Worm (Caenorhabditis elegans) whole organism, L2 larva: ENCODE results near the gene F20A1.6.

ENCODE experiments used
- F13H6.1 ChIP-seq: sonication (generic microtip); optimal IDR thresholded peaks from 2 replicates; lab custom pipeline; 2016; ENCODE audit warnings: missing genetic modification characterization, missing compliant biosample characterization
- R02D3.7 ChIP-seq: fragments of 150-350 bp; optimal IDR thresholded peaks from 2 replicates; lab custom pipeline; 2014; ENCODE audit warnings: missing biosample characterization, missing genetic modification characterization
- ZK546.5 ChIP-seq: sonication (generic microtip); optimal IDR thresholded peaks from 2 replicates; lab custom pipeline; 2017; ENCODE audit warnings: missing biosample characterization, missing genetic modification characterization
- alr-1 ChIP-seq: fragments of 150-350 bp; optimal IDR thresholded peaks from 2 replicates; lab custom pipeline; 2014; ENCODE audit warnings: missing biosample characterization, missing genetic modification characterization
- aly-2 ChIP-seq: fragments of 150-350 bp; optimal IDR thresholded peaks from 2 replicates; lab custom pipeline; 2014; ENCODE audit warnings: missing biosample characterization, missing genetic modification characterization
- blmp-1 ChIP-seq: sonication (generic microtip); optimal IDR thresholded peaks from 2 replicates; lab custom pipeline; 2017; ENCODE audit warnings: missing genetic modification characterization, mild to moderate bottlenecking, missing compliant biosample characterization, antibody characterized with exemption, moderate library complexity; ENCODE audit not compliant: insufficient read depth
- crh-2 ChIP-seq: sonication (generic microtip); optimal IDR thresholded peaks from 2 replicates; lab custom pipeline; 2017; ENCODE audit warnings: missing biosample characterization, missing genetic modification characterization
- dmd-4 ChIP-seq: sonication (generic microtip); optimal IDR thresholded peaks from 2 replicates; lab custom pipeline; 2017; ENCODE audit warnings: missing biosample characterization, missing genetic modification characterization
- egl-27 ChIP-seq: sonication (generic microtip); optimal IDR thresholded peaks from 3 replicates; lab custom pipeline; 2017; ENCODE audit warnings: missing biosample characterization, missing genetic modification reagents, missing genetic modification characterization
- elt-1 ChIP-seq: fragments of 150-350 bp; optimal IDR thresholded peaks from 2 replicates; lab custom pipeline; 2014; ENCODE audit warnings: missing biosample characterization, missing genetic modification characterization
- fos-1 ChIP-seq: fragments of 150-350 bp; optimal IDR thresholded peaks from 2 replicates; lab custom pipeline; 2014; ENCODE audit warnings: missing biosample characterization, missing genetic modification characterization
- gmeb-1 ChIP-seq: fragments of 150-350 bp; optimal IDR thresholded peaks from 2 replicates; lab custom pipeline; 2014; ENCODE audit warnings: missing biosample characterization, missing genetic modification characterization
- lin-11 ChIP-seq: fragments of 150-350 bp; sonication (generic microtip); optimal IDR thresholded peaks from 2 replicates; lab custom pipeline; 2014; ENCODE audit warnings: missing biosample characterization, missing genetic modification characterization, inconsistent platforms, mixed read lengths
- lin-13 ChIP-seq: fragments of 150-350 bp; optimal IDR thresholded peaks from 2 replicates; lab custom pipeline; 2014; ENCODE audit warnings: missing biosample characterization, missing genetic modification reagents, missing genetic modification characterization
- lsy-2 ChIP-seq, 2 experiments: fragments of 150-350 bp in 1 of 2; sonication (generic microtip) in 1 of 2; optimal IDR thresholded peaks; 2 replicates each; lab custom pipeline; 2014 to 2017; ENCODE audit warnings: missing biosample characterization in 2 of 2, missing genetic modification characterization in 2 of 2
- mab-5 ChIP-seq: fragments of 150-350 bp; optimal IDR thresholded peaks from 2 replicates; lab custom pipeline; 2014; ENCODE audit warnings: missing biosample characterization, missing genetic modification characterization
- mbf-1 ChIP-seq: sonication (generic microtip); optimal IDR thresholded peaks from 2 replicates; lab custom pipeline; 2017; ENCODE audit warnings: missing biosample characterization, missing genetic modification characterization
- nhr-11 ChIP-seq: fragments of 150-350 bp; optimal IDR thresholded peaks from 2 replicates; lab custom pipeline; 2014; ENCODE audit warnings: missing biosample characterization, missing genetic modification characterization
- nhr-12 ChIP-seq: fragments of 150-350 bp; optimal IDR thresholded peaks from 2 replicates; lab custom pipeline; 2014; ENCODE audit warnings: missing biosample characterization, missing genetic modification characterization
- nhr-129 ChIP-seq: fragments of 150-350 bp; optimal IDR thresholded peaks from 2 replicates; lab custom pipeline; 2014; ENCODE audit warnings: missing biosample characterization, missing genetic modification characterization
- nhr-21 ChIP-seq: fragments of 150-350 bp; optimal IDR thresholded peaks from 2 replicates; lab custom pipeline; 2014; ENCODE audit warnings: missing biosample characterization, missing genetic modification characterization
- nhr-23 ChIP-seq: fragments of 150-350 bp; optimal IDR thresholded peaks from 2 replicates; lab custom pipeline; 2014; ENCODE audit warnings: missing biosample characterization, missing genetic modification reagents, missing genetic modification characterization
- nhr-237 ChIP-seq: fragments of 150-350 bp; optimal IDR thresholded peaks from 2 replicates; lab custom pipeline; 2014; ENCODE audit warnings: missing biosample characterization, missing genetic modification characterization
- nhr-25 ChIP-seq: fragments of 150-350 bp; sonication (generic microtip); optimal IDR thresholded peaks from 3 replicates; lab custom pipeline; 2014; ENCODE audit warnings: missing biosample characterization, missing genetic modification characterization
- nhr-6 ChIP-seq: fragments of 150-350 bp; optimal IDR thresholded peaks from 2 replicates; lab custom pipeline; 2014; ENCODE audit warnings: missing biosample characterization, missing genetic modification characterization
- peb-1 ChIP-seq: fragments of 150-350 bp; optimal IDR thresholded peaks from 2 replicates; lab custom pipeline; 2014; ENCODE audit warnings: missing biosample characterization, missing genetic modification characterization
- sem-4 ChIP-seq: fragments of 150-350 bp; optimal IDR thresholded peaks from 2 replicates; lab custom pipeline; 2014; ENCODE audit warnings: missing biosample characterization, missing genetic modification reagents, missing genetic modification characterization
- skn-1 ChIP-seq: sonication (generic microtip); optimal IDR thresholded peaks from 2 replicates; lab custom pipeline; 2017; ENCODE audit warnings: missing biosample characterization, missing genetic modification characterization
- sma-3 ChIP-seq: sonication (generic microtip); optimal IDR thresholded peaks from 2 replicates; lab custom pipeline; 2016; ENCODE audit warnings: missing genetic modification reagents, missing genetic modification characterization, missing compliant biosample characterization
- sma-9 ChIP-seq, 2 experiments: fragments of 150-350 bp in 1 of 2; sonication (generic microtip) in 1 of 2; optimal IDR thresholded peaks; 2 replicates each; lab custom pipeline; 2014 to 2016; ENCODE audit warnings: missing genetic modification characterization in 2 of 2, mild to moderate bottlenecking in 1 of 2, missing biosample characterization in 1 of 2, missing compliant biosample characterization in 1 of 2, missing genetic modification reagents in 1 of 2, moderate library complexity in 1 of 2
- snpc-4 ChIP-seq: fragments of 150-350 bp; optimal IDR thresholded peaks from 2 replicates; lab custom pipeline; 2014; ENCODE audit warnings: missing biosample characterization, missing genetic modification characterization
- unc-39 ChIP-seq: fragments of 150-350 bp; optimal IDR thresholded peaks from 2 replicates; lab custom pipeline; 2014; ENCODE audit warnings: missing biosample characterization, missing genetic modification characterization
- unc-62 ChIP-seq: fragments of 150-350 bp; optimal IDR thresholded peaks from 2 replicates; lab custom pipeline; 2014; ENCODE audit warnings: missing biosample characterization, missing genetic modification reagents, missing genetic modification characterization
- zag-1 ChIP-seq: fragments of 150-350 bp; optimal IDR thresholded peaks from 2 replicates; lab custom pipeline; 2014; ENCODE audit warnings: missing biosample characterization, missing genetic modification characterization
- ztf-1 ChIP-seq: fragments of 200-800 bp; sonication (Bioruptor generic); conservative IDR thresholded peaks from 2 replicates; pipeline ENCODE4 v1.3.6; 2022; ENCODE audit warnings: missing genetic modification characterization, missing compliant biosample characterization
- ztf-4 ChIP-seq: fragments of 150-350 bp; optimal IDR thresholded peaks from 2 replicates; lab custom pipeline; 2014; ENCODE audit warnings: missing biosample characterization, missing genetic modification characterization

Gene F20A1.6

DNA sequence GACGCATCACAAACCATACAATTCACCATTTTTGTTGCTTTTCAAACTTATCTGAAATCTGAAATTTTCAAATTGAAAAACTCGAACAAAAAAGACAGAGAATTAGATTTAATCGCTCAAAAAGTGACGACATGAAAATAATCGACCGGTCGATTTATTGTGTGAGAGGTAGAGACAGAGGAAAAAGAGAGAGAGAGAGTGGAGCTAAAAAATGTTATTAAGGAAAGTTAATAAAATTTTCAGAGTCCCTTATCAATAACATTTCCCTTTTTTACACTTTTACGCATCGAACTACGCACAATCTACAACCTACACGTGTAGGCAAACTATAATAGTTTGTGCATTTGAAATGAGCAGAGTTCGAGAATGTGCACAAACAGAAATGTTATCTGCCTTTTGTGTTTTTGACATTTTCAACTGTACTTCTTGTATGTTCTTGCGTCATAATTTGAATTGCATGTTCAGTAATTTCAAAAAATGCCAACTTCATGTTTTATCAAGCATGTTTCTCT, 29.9 kb downstream of the F20A1.6 start, which contains the start of gene nhr-107:
TSS of gene nhr-107 (minus strand) at position 51 of the 512 bp plus-strand sequence.
- TF ChIP-seq mbf-1 (tag; lab: Kevin White, UChicago) (no peak), nhr-237 (tag; lab: Kevin White, UChicago) (no peak), alr-1 (tag; lab: Kevin White, UChicago) (no peak), ZK546.5 (tag; lab: Kevin White, UChicago) (no peak), sma-9 (GFP tag; optimal IDR thresholded peaks at IDR 0.05; lab: Kevin White, UChicago) (peak; percentile 27), sma-9 (tag; optimal IDR thresholded peaks at IDR 0.05; lab: Kevin White, UChicago) (no peak), fos-1 (peak; percentile 13), lin-11 (no peak)

DNA sequence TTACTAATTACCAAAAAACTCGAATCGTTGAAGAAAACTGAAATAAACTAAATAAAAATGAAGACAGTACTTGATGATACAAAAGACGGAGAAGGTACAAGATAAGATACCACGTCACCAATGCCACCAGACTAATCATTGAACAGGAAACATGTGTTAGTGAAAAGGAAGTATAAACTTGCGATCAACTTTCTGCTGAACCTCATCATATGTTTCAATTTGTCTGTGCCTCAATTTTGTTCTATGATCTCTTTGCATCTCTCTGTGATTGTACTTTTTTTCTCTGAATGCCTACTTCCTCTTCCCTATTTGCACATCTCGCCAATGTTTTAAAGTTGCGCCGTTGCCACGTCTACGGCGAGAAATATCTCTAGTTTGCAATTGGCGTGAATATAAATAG, 33.0 kb downstream of the F20A1.6 start:
- TF ChIP-seq crh-2 (tag; lab: Kevin White, UChicago) (peak; percentile 86), ztf-1 (GFP tag; lab: Robert Waterston, UW) (no peak), egl-27 (tag; lab: Kevin White, UChicago) (peak; percentile 42), nhr-12 (tag; lab: Kevin White, UChicago) (no peak), nhr-6 (tag; lab: Kevin White, UChicago) (peak; percentile 37), R02D3.7 (tag; lab: Kevin White, UChicago) (no peak), nhr-129 (tag; lab: Kevin White, UChicago) (peak; percentile 76), skn-1 (tag; lab: Kevin White, UChicago) (peak; percentile 47), sma-3 (GFP tag; lab: Kevin White, UChicago) (peak; percentile 65), snpc-4 (tag; lab: Kevin White, UChicago) (no peak), sem-4 (tag; lab: Kevin White, UChicago) (peak; percentile 17), ztf-4 (tag; lab: Kevin White, UChicago) (no peak), nhr-25 (peak; percentile 46), gmeb-1 (peak; percentile 12), alr-1 (tag; lab: Kevin White, UChicago) (no peak), F13H6.1 (tag; lab: Kevin White, UChicago) (peak; percentile 63), lsy-2 (tag; optimal IDR thresholded peaks at IDR 0.05; lab: Kevin White, UChicago) (peak in 1 of 2 experiments; percentile 36), nhr-11 (tag; lab: Kevin White, UChicago) (no peak), aly-2 (tag; lab: Kevin White, UChicago) (no peak), dmd-4 (tag; lab: Kevin White, UChicago) (no peak), nhr-23 (tag; lab: Kevin White, UChicago) (no peak), fos-1 (peak; percentile 60), unc-62 (GFP tag; lab: Kevin White, UChicago) (no peak), zag-1 (tag; lab: Kevin White, UChicago) (no peak), sma-9 (GFP tag; optimal IDR thresholded peaks at IDR 0.05; lab: Kevin White, UChicago) (peak; percentile 96), sma-9 (tag; optimal IDR thresholded peaks at IDR 0.05; lab: Kevin White, UChicago) (no peak), lin-13 (GFP tag; lab: Kevin White, UChicago) (no peak), blmp-1 (peak; percentile 93), nhr-21 (tag; lab: Kevin White, UChicago) (peak; percentile 84)

DNA sequence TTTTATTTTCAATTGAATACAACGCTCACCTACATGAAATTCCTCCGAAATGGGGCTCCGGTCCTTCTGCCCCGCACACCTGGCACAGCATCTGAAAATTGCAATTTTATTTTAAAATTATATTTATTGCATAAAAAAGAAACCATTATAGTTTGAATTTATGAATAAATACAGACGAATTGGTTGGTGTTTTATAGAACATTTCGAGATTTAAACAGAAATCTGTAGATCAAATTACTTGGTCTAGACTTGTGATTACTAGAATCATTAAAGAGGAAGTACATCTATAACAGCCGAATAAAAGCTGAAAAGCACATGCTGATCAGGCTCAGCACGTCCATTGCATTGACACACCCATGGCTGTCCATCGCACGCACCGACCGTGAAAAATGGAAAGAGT, 35.2 kb downstream of the F20A1.6 start, which contains the start of gene nhr-162:
TSS of gene nhr-162 (minus strand) at position 101 of the 400 bp plus-strand sequence.
- TF ChIP-seq fos-1 (no peak), nhr-11 (tag; lab: Kevin White, UChicago) (no peak), egl-27 (tag; lab: Kevin White, UChicago) (no peak), nhr-237 (tag; lab: Kevin White, UChicago) (no peak), nhr-25 (no peak), elt-1 (no peak), unc-39 (no peak), mab-5 (tag; lab: Kevin White, UChicago) (no peak), sem-4 (tag; lab: Kevin White, UChicago) (no peak), blmp-1 (no peak), skn-1 (tag; lab: Kevin White, UChicago) (no peak), peb-1 (tag; lab: Kevin White, UChicago) (no peak), nhr-6 (tag; lab: Kevin White, UChicago) (no peak), ZK546.5 (tag; lab: Kevin White, UChicago) (no peak), nhr-129 (tag; lab: Kevin White, UChicago) (no peak), mbf-1 (tag; lab: Kevin White, UChicago) (no peak), unc-62 (GFP tag; lab: Kevin White, UChicago) (no peak), lin-11 (no peak)
- TF ChIP-seq, all 48 proteins: peak for 0
